Fruit fly (Drosophila melanogaster): ENCODE measurements around the gene Ets98B.

Gene Ets98B

DNA sequence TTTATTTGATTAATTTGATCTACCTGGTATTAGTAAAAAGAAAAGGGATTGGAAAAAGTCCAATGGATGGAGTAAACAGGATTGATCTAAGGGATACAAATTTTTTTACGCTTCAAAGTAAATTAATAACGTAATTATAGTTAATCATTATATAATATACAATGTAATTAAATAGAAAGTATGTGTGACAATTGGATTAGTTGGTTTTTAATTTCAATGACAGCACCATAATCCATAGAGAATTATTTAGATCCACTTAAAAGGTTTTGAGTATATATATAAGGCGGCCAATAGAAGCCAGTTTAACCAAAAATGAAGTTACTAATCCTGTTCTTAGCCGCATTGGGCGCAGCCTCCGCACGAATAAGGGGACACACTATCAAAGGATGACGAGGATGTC, 41.8 kb upstream of the Ets98B start, which contains the start of gene Acp98AB:
Gene Acp98AB (plus strand): TSS at position 301 of the 400 bp plus-strand sequence.
- TF ChIP-seq fd85E (GFP tag; optimal IDR thresholded peaks at IDR 0.05) (no peak), CG10631 (GFP tag; optimal IDR thresholded peaks at IDR 0.05) (no peak), Smox (GFP tag; optimal IDR thresholded peaks at IDR 0.05) (no peak), lz (GFP tag; optimal IDR thresholded peaks at IDR 0.05) (no peak), Ets21C (GFP tag; optimal IDR thresholded peaks at IDR 0.05) (no peak), OdsH (GFP tag; optimal IDR thresholded peaks at IDR 0.05) (no peak), Ets96B (tag; optimal IDR thresholded peaks at IDR 0.05) (no peak), Met (GFP tag; optimal IDR thresholded peaks at IDR 0.05) (no peak)

DNA sequence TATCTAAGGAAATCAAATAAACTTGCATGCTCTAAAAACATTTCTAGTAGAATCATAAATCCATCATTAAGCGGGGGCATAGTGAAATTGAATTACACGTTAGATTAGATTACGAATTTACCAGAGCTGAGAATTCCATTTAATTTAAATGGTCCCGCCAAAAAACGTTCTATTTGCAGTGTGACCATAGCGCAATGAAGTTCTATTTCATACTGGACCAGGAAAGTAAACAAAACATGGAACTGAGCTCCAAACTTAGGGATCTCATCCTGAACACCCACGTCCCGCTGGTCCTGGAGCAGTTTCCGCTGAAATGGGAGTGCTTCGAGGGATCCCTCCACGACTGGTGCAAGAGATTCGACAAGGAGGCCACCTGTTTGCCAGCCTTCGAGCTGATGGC, 41.3 kb upstream of the Ets98B start, which contains the start of gene HSPBAP1:
Gene HSPBAP1 (plus strand): TSS at position 217 of the 400 bp plus-strand sequence.
- TF ChIP-seq CG3919 (GFP tag; optimal IDR thresholded peaks at IDR 0.05) (no peak), fkh (GFP tag; optimal IDR thresholded peaks at IDR 0.05) (peak; percentile 84), ss (GFP tag; optimal IDR thresholded peaks at IDR 0.05) (no peak), CG11294 (GFP tag; IDR thresholded peaks at IDR 0.05) (no peak), spab (GFP tag; optimal IDR thresholded peaks at IDR 0.05) (no peak), CG8119 (GFP tag; IDR thresholded peaks at IDR 0.05) (no peak), CG1621 (tag; optimal IDR thresholded peaks at IDR 0.05) (peak; percentile 19)

DNA sequence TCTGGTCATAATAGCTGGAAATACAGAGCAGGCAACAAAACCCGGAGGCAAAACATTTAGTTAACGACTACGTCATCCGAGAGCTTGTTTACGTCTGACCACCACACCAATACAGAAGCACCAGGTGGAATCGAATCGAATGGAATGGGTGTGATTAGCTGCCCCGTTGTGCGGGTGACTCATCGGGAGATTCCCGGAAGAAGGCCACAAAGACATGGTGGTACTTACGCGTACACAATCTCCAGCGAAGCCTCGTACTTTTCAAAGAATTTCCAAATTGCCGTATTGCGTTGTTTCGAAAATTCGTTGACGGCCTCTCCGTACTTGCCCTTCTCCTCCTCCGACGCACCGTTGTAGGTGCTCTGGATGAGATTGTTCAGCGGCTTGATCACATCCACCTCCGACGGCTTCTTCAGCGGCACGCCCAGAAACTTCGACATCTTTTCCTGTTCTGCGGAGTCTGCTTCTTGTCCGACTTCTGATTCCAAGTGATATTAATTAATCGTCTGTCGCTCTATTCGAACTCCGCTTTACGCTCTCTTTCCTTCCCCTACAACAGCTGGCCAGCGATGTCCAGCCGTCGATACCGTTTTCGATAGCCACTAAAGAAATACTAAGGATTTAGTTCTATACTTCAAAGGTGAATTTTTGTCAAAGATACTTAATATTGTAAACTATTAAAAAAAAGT, 36.7 kb upstream of the Ets98B start, which contains the start of gene ALiX:
Gene ALiX (minus strand): TSS at position 571 of the 689 bp plus-strand sequence.
- TF ChIP-seq net (GFP tag; optimal IDR thresholded peaks at IDR 0.05) (no peak), Eip78C (GFP tag) (peak; percentile 54), esn (GFP tag; optimal IDR thresholded peaks at IDR 0.05) (peak; percentile 31), CG15336 (GFP tag; IDR thresholded peaks at IDR 0.05) (peak; percentile 26; the same call in 1 of the 2 replicates), ss (GFP tag; optimal IDR thresholded peaks at IDR 0.05) (no peak), eg (GFP tag; IDR thresholded peaks at IDR 0.05) (no peak)

DNA sequence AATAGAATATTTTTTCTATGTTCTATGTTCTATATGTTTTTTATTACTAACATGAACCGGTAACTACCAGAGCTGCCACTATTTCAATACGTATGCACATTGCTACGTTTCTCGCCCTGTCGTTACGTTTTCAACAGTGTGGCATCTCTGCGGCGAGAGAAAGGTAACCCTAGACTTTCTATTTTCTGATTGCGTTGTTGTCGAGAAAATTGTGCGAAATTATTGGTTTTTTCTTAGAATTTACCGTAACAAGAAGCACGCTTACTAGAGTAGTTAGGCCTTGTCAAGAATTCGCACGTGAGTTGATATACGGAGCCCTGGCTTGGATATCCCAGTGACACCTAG, 36.1 kb upstream of the Ets98B start, which contains the start of gene btz:
Gene btz (plus strand): TSS at position 133 of the 345 bp plus-strand sequence.
- no peak for TF ChIP-seq Sox15 (GFP tag; optimal IDR thresholded peaks at IDR 0.05)
- no peak for TF ChIP-seq CG10669 (GFP tag; optimal IDR thresholded peaks at IDR 0.05)
- TF ChIP-seq fd85E (GFP tag; optimal IDR thresholded peaks at IDR 0.05) = no peak
- TF ChIP-seq acj6 (GFP tag; optimal IDR thresholded peaks at IDR 0.05) = no peak
- no peak for TF ChIP-seq CG9139 (GFP tag; optimal IDR thresholded peaks at IDR 0.05)
- peak; percentile 28 for TF ChIP-seq Eip93F (GFP tag; optimal IDR thresholded peaks at IDR 0.05)
- TF ChIP-seq eg (GFP tag; IDR thresholded peaks at IDR 0.05) = no peak

DNA sequence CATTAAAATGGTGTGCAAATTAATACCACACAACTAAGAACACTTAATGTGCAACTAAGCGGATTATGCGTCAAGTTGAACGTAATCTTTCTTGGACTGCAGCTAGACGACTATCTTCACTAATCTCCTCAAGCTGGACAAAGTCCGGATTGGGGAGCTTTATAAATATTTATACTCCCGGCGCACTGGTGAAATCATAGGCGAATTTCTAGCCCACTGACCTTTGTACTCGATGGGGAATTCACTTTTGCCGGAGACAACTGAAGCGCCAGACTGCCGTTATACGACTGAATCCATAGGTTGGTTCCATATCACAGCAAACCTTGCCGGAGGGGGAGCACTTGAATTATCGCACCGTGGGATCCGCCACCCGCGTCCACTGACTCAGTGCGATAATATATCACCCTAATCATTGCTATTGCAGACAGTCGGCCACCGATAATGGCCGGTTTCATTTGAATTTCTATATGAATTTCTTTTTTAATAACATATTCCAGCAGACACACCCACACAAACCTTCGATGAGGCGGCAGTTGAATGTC, 30.2 kb upstream of the Ets98B start:
- TF ChIP-seq Hr39 (GFP tag; optimal IDR thresholded peaks at IDR 0.05) = no peak
- no peak for TF ChIP-seq CG3032 (tag; optimal IDR thresholded peaks at IDR 0.05)
- no peak for TF ChIP-seq lz (GFP tag; optimal IDR thresholded peaks at IDR 0.05)
- no peak for TF ChIP-seq CG6792 (GFP tag; optimal IDR thresholded peaks at IDR 0.05)
- no peak for TF ChIP-seq dsx (GFP tag; optimal IDR thresholded peaks at IDR 0.05; ENCODE audit: poor library complexity, severe bottlenecking)
- peak; percentile 21; the same call in 1 of the 3 replicates for TF ChIP-seq CG8119 (GFP tag; IDR thresholded peaks at IDR 0.05)
- peak; percentile 17 for TF ChIP-seq Eip78C (GFP tag)
- no peak for TF ChIP-seq achi (GFP tag; optimal IDR thresholded peaks at IDR 0.05)
- no peak for TF ChIP-seq CG11902 (GFP tag; optimal IDR thresholded peaks at IDR 0.05)
- no peak for TF ChIP-seq CG7368 (GFP tag; optimal IDR thresholded peaks at IDR 0.05)
- no peak for TF ChIP-seq Sox102F (GFP tag; optimal IDR thresholded peaks at IDR 0.05)
- TF ChIP-seq Met (GFP tag; optimal IDR thresholded peaks at IDR 0.05) = no peak
- TF ChIP-seq CG6163 (GFP tag; IDR thresholded peaks at IDR 0.05) = no peak
- no peak; the same call in 1 of the 2 replicates for TF ChIP-seq CG15336 (GFP tag; IDR thresholded peaks at IDR 0.05)
- no peak for TF ChIP-seq Eip75B (GFP tag; optimal IDR thresholded peaks at IDR 0.05)
- TF ChIP-seq fd85E (GFP tag; optimal IDR thresholded peaks at IDR 0.05) = no peak
- no peak for TF ChIP-seq pdm3 (GFP tag; optimal IDR thresholded peaks at IDR 0.05)
- no peak for TF ChIP-seq Sox15 (GFP tag; optimal IDR thresholded peaks at IDR 0.05)
- TF ChIP-seq CG6854 (GFP tag; optimal IDR thresholded peaks at IDR 0.05) = peak; percentile 10
- peak; percentile 89 for TF ChIP-seq vri (GFP tag; optimal IDR thresholded peaks at IDR 0.05)
- peak; percentile 19 for TF ChIP-seq CG6808 (GFP tag; optimal IDR thresholded peaks at IDR 0.05)
- TF ChIP-seq Ets21C (GFP tag; optimal IDR thresholded peaks at IDR 0.05) = no peak
- TF ChIP-seq CG3919 (GFP tag; optimal IDR thresholded peaks at IDR 0.05) = no peak
- TF ChIP-seq Blimp-1 (GFP tag; optimal IDR thresholded peaks at IDR 0.05) = no peak
- no peak for TF ChIP-seq CG4318 (GFP tag; optimal IDR thresholded peaks at IDR 0.05)
- no peak for TF ChIP-seq CG8632 (GFP tag; optimal IDR thresholded peaks at IDR 0.05)
